Fruit fly (Drosophila melanogaster): Measurements from ENCODE around the gene CG42813.

CG42813 gene

dm6 chr3R:27263434-27264215 lies 35.3 kb upstream of the CG42813 start, which contains the start of gene woc (continued):
- TF ChIP-seq trh (GFP tag; optimal IDR thresholded peaks at IDR 0.05) (peak; percentile 17), CG3847 (GFP tag; IDR thresholded peaks at IDR 0.05) (peak; percentile 41; the same call in 1 of the 2 replicates), ERR (GFP tag; optimal IDR thresholded peaks at IDR 0.05) (no peak), oc (tag; optimal IDR thresholded peaks at IDR 0.05) (no peak), CG7556 (GFP tag; optimal IDR thresholded peaks at IDR 0.05) (peak; percentile 66), br (optimal IDR thresholded peaks at IDR 0.05) (no peak), Lpt (GFP tag; optimal IDR thresholded peaks at IDR 0.05) (no peak), slp2 (GFP tag; optimal IDR thresholded peaks at IDR 0.05) (peak; percentile 32), pros (GFP tag; optimal IDR thresholded peaks at IDR 0.05) (no peak), gt (GFP tag; IDR thresholded peaks at IDR 0.05) (no peak), Ptx1 (GFP tag; IDR thresholded peaks at IDR 0.05) (peak; percentile 50), pb (GFP tag; optimal IDR thresholded peaks at IDR 0.05) (peak; percentile 43), sima (GFP tag; optimal IDR thresholded peaks at IDR 0.05) (no peak), CG8765 (GFP tag; IDR thresholded peaks at IDR 0.05) (0 out of 2 replicates have a peak, but pooled peaks have one; percentile 6), CG7963 (GFP tag; IDR thresholded peaks at IDR 0.05; ENCODE audit: partially characterized antibody) (peak; percentile 82), maf-S (GFP tag; optimal IDR thresholded peaks at IDR 0.05) (peak; percentile 72), CG9876 (GFP tag; optimal IDR thresholded peaks at IDR 0.05) (no peak), cato (GFP tag; optimal IDR thresholded peaks at IDR 0.05; ENCODE audit: borderline replicate concordance) (no peak), CG14860 (GFP tag; IDR thresholded peaks at IDR 0.05; ENCODE audit: partially characterized antibody) (peak; percentile 74), CG17385 (GFP tag; optimal IDR thresholded peaks at IDR 0.05) (no peak), CG8089 (GFP tag; optimal IDR thresholded peaks at IDR 0.05) (no peak), amos (GFP tag; IDR thresholded peaks at IDR 0.05; ENCODE audit: partially characterized antibody) (peak; percentile 85), kah (GFP tag; optimal IDR thresholded peaks at IDR 0.05) (no peak), Ssrp (tag; optimal IDR thresholded peaks at IDR 0.05) (no peak), Asciz (GFP tag; optimal IDR thresholded peaks at IDR 0.05) (no peak), HLH54F (GFP tag; optimal IDR thresholded peaks at IDR 0.05) (peak; percentile 78), CG31441 (GFP tag; IDR thresholded peaks at IDR 0.05) (no peak), zen2 (GFP tag; IDR thresholded peaks at IDR 0.05; ENCODE audit: partially characterized antibody) (peak; percentile 95), CG17328 (GFP tag; IDR thresholded peaks at IDR 0.05) (peak; percentile 61), lilli (GFP tag; optimal IDR thresholded peaks at IDR 0.05) (peak; percentile 79), CG6272 (GFP tag; IDR thresholded peaks at IDR 0.05) (0 out of 2 replicates have a peak, but pooled peaks have one; percentile 38), CG34376 (GFP tag; optimal IDR thresholded peaks at IDR 0.05) (no peak), crp (GFP tag; optimal IDR thresholded peaks at IDR 0.05) (no peak), cas (GFP tag; IDR thresholded peaks at IDR 0.05) (0 out of 2 replicates have a peak, but pooled peaks have one; percentile 14), tup (GFP tag; optimal IDR thresholded peaks at IDR 0.05) (no peak), tna (GFP tag; IDR thresholded peaks at IDR 0.05; ENCODE audit: partially characterized antibody) (peak; percentile 88), pnt (GFP tag; optimal IDR thresholded peaks at IDR 0.05) (peak; percentile 50), ewg (GFP tag; optimal IDR thresholded peaks at IDR 0.05) (no peak), sens-2 (GFP tag; IDR thresholded peaks at IDR 0.05) (no peak), CG9797 (GFP tag; optimal IDR thresholded peaks at IDR 0.05) (peak; percentile 89), NK7.1 (GFP tag; optimal IDR thresholded peaks at IDR 0.05) (peak; percentile 37), Neu2 (GFP tag; optimal IDR thresholded peaks at IDR 0.05; ENCODE audit: borderline replicate concordance) (no peak), CG18262 (tag; optimal IDR thresholded peaks at IDR 0.05) (peak; percentile 33), NFAT (GFP tag; IDR thresholded peaks at IDR 0.05) (peak; percentile 55; the same call in 1 of the 2 replicates), CG6765 (GFP tag; optimal IDR thresholded peaks at IDR 0.05) (peak; percentile 37), E2f1 (GFP tag; IDR thresholded peaks at IDR 0.05) (peak; percentile 94), disco-r (GFP tag; optimal IDR thresholded peaks at IDR 0.05) (peak; percentile 4), Dek (tag; optimal IDR thresholded peaks at IDR 0.05) (no peak), bab2 (GFP tag; optimal IDR thresholded peaks at IDR 0.05) (peak; percentile 46)
